Fruit fly (Drosophila melanogaster) whole organism, embryonic: ENCODE measurements around the gene CG3457.

Experiments
- B-H1 ChIP-seq: fragments of 200-800 bp; sonication (Bioruptor generic); IDR thresholded peaks from 3 replicates; pipeline ENCODE4 v1.3.6; 2022; ENCODE audit warnings: missing biosample characterization, missing genetic modification characterization
- Blimp-1 ChIP-seq: fragments of 200-800 bp; sonication (Bioruptor generic); optimal IDR thresholded peaks from 3 replicates; lab custom pipeline; 2018; ENCODE audit warnings: missing biosample characterization, missing genetic modification characterization, mild to moderate bottlenecking, moderate library complexity, missing genetic modification reagents
- CG10209 ChIP-seq: fragments of 200-800 bp; sonication (Bioruptor generic); optimal IDR thresholded peaks from 3 replicates; lab custom pipeline; 2017; ENCODE audit warnings: missing biosample characterization, mild to moderate bottlenecking, missing genetic modification characterization, missing genetic modification reagents
- CG10543 ChIP-seq: fragments of 200-800 bp; sonication (Bioruptor generic); optimal IDR thresholded peaks from 3 replicates; lab custom pipeline; 2017; ENCODE audit warnings: missing biosample characterization, mild to moderate bottlenecking, missing genetic modification characterization, moderate library complexity
- CG11695 ChIP-seq: fragments of 200-800 bp; sonication (Bioruptor generic); IDR thresholded peaks from 3 replicates; pipeline ENCODE4 v1.3.6; 2022; ENCODE audit warnings: missing biosample characterization, missing genetic modification characterization
- CG14050 ChIP-seq: fragments of 200-800 bp; sonication (Bioruptor generic); IDR thresholded peaks from 3 replicates; pipeline ENCODE4 v1.3.6; 2022; ENCODE audit warnings: missing biosample characterization, missing genetic modification characterization
- CG17186 ChIP-seq: fragments of 200-800 bp; sonication (Bioruptor generic); optimal IDR thresholded peaks from 3 replicates; lab custom pipeline; 2017; ENCODE audit warnings: missing biosample characterization, missing genetic modification reagents, missing genetic modification characterization
- CG17328 ChIP-seq: fragments of 200-800 bp; sonication (Bioruptor generic); IDR thresholded peaks from 2 replicates; pipeline ENCODE4 v1.3.6; 2022; ENCODE audit warnings: missing biosample characterization, missing genetic modification characterization
- CG2712 ChIP-seq: fragments of 200-800 bp; optimal IDR thresholded peaks from 3 replicates; lab custom pipeline; 2019; ENCODE audit warnings: missing biosample characterization, mild to moderate bottlenecking, missing genetic modification characterization, moderate library complexity
- CG3065 ChIP-seq: fragments of 200-800 bp; sonication (Bioruptor generic); optimal IDR thresholded peaks from 2 replicates; lab custom pipeline; 2016; ENCODE audit warnings: missing biosample characterization, missing genetic modification characterization
- CG31224 ChIP-seq: fragments of 200-800 bp; sonication (Bioruptor generic); IDR thresholded peaks from 2 replicates; pipeline ENCODE4 v1.3.6; 2022; ENCODE audit warnings: missing biosample characterization, missing genetic modification characterization
- CG3838 ChIP-seq: fragments of 200-800 bp; sonication (Bioruptor generic); optimal IDR thresholded peaks from 3 replicates; lab custom pipeline; 2016; ENCODE audit warnings: missing biosample characterization, missing genetic modification characterization
- CG4854 ChIP-seq: fragments of 200-800 bp; sonication (Bioruptor generic); optimal IDR thresholded peaks from 2 replicates; lab custom pipeline; 2016; ENCODE audit warnings: missing biosample characterization, missing genetic modification characterization, inconsistent platforms
- CG6654 ChIP-seq: fragments of 200-800 bp; sonication (Bioruptor generic); optimal IDR thresholded peaks from 2 replicates; lab custom pipeline; 2017; ENCODE audit warnings: missing biosample characterization, mild to moderate bottlenecking, missing genetic modification characterization
- CG9215 ChIP-seq: fragments of 200-800 bp; sonication (Bioruptor generic); IDR thresholded peaks from 2 replicates; pipeline ENCODE4 v1.3.6; 2022; ENCODE audit warnings: missing biosample characterization, missing genetic modification characterization
- CG9817 ChIP-seq: fragments of 200-800 bp; sonication (Bioruptor generic); optimal IDR thresholded peaks from 2 replicates; lab custom pipeline; 2018; ENCODE audit warnings: missing biosample characterization, mild to moderate bottlenecking, missing genetic modification characterization, moderate library complexity
- Dad ChIP-seq: fragments of 200-800 bp; sonication (Bioruptor generic); optimal IDR thresholded peaks from 3 replicates; lab custom pipeline; 2016; ENCODE audit warnings: missing biosample characterization, missing genetic modification characterization
- Hr3 ChIP-seq: fragments of 200-800 bp; sonication (Bioruptor generic); optimal IDR thresholded peaks from 3 replicates; lab custom pipeline; 2016; ENCODE audit warnings: missing biosample characterization, missing genetic modification characterization
- Kr ChIP-seq: fragments of 200-800 bp; sonication (Bioruptor generic); optimal IDR thresholded peaks from 2 replicates; lab custom pipeline; 2017; ENCODE audit warnings: missing biosample characterization, mild to moderate bottlenecking, missing genetic modification characterization
- Nf-YA ChIP-seq: fragments of 200-800 bp; sonication (Bioruptor generic); IDR thresholded peaks from 2 replicates; pipeline ENCODE4 v1.3.6; 2022; ENCODE audit warnings: missing biosample characterization, missing genetic modification characterization
- Oaz ChIP-seq: fragments of 200-800 bp; sonication (Bioruptor generic); IDR thresholded peaks from 2 replicates; pipeline ENCODE4 v1.3.6; 2022; ENCODE audit warnings: missing biosample characterization, missing genetic modification characterization
- Sry-β ChIP-seq: fragments of 200-800 bp; sonication (Bioruptor generic); optimal IDR thresholded peaks from 2 replicates; lab custom pipeline; 2018; ENCODE audit warnings: missing biosample characterization, mild to moderate bottlenecking, missing genetic modification characterization, moderate library complexity
- Ssrp ChIP-seq: fragments of 200-800 bp; sonication (Bioruptor generic); optimal IDR thresholded peaks from 2 replicates; lab custom pipeline; 2018; ENCODE audit warnings: missing biosample characterization, mild to moderate bottlenecking, missing genetic modification characterization, moderate library complexity
- TFAM ChIP-seq: fragments of 200-800 bp; sonication (Bioruptor generic); optimal IDR thresholded peaks from 2 replicates; lab custom pipeline; 2017; ENCODE audit warnings: missing biosample characterization, missing genetic modification characterization, inconsistent platforms
- amos ChIP-seq: fragments of 200-800 bp; sonication (Bioruptor generic); IDR thresholded peaks from 2 replicates; pipeline ENCODE4 v1.3.6; 2022; ENCODE audit warnings: missing biosample characterization, missing genetic modification characterization; ENCODE audit not compliant: partially characterized antibody
- ara ChIP-seq: fragments of 200-800 bp; sonication (Bioruptor generic); IDR thresholded peaks from 2 replicates; pipeline ENCODE4 v1.3.6; 2022; ENCODE audit warnings: missing biosample characterization, missing genetic modification characterization
- ase ChIP-seq: fragments of 200-800 bp; sonication (Bioruptor generic); IDR thresholded peaks from 3 replicates; pipeline ENCODE4 v1.3.6; 2022; ENCODE audit warnings: missing biosample characterization, missing genetic modification characterization
- ash1 ChIP-seq: fragments of 200-800 bp; sonication (Bioruptor generic); optimal IDR thresholded peaks from 2 replicates; lab custom pipeline; 2018; ENCODE audit warnings: missing biosample characterization, mild to moderate bottlenecking, missing genetic modification characterization
- bbx ChIP-seq: fragments of 200-800 bp; sonication (Bioruptor generic); IDR thresholded peaks from 2 replicates; pipeline ENCODE4 v1.3.6; 2022; ENCODE audit warnings: missing biosample characterization, missing genetic modification characterization; ENCODE audit not compliant: partially characterized antibody
- bsh ChIP-seq, 2 experiments: fragments of 200-800 bp; sonication (Bioruptor generic); optimal IDR thresholded peaks; 2 replicates each; lab custom pipeline; 2017 to 2018; ENCODE audit warnings: mild to moderate bottlenecking in 2 of 2, missing biosample characterization in 2 of 2, missing genetic modification characterization in 2 of 2, moderate library complexity in 1 of 2
- chm ChIP-seq: fragments of 200-800 bp; sonication (Bioruptor generic); IDR thresholded peaks from 2 replicates; pipeline ENCODE4 v1.3.6; 2022; ENCODE audit warnings: missing biosample characterization, missing genetic modification characterization
- chn ChIP-seq: fragments of 200-800 bp; sonication (Bioruptor generic); optimal IDR thresholded peaks from 2 replicates; lab custom pipeline; 2016; ENCODE audit warnings: missing biosample characterization, missing genetic modification characterization
- crc ChIP-seq: fragments of 200-800 bp; sonication (Bioruptor generic); optimal IDR thresholded peaks from 2 replicates; lab custom pipeline; 2016; ENCODE audit warnings: missing biosample characterization, missing genetic modification characterization
- dati ChIP-seq: fragments of 200-800 bp; sonication (Bioruptor generic); IDR thresholded peaks from 2 replicates; pipeline ENCODE4 v1.3.6; 2022; ENCODE audit warnings: missing biosample characterization, missing genetic modification characterization
- dpn ChIP-seq, 2 experiments: fragments of 200-800 bp; sonication (Bioruptor generic); optimal IDR thresholded peaks; 3 replicates each; lab custom pipeline; 2016; ENCODE audit warnings: missing biosample characterization in 2 of 2, missing genetic modification characterization in 2 of 2
- emc ChIP-seq: fragments of 200-800 bp; sonication (Bioruptor generic); optimal IDR thresholded peaks from 2 replicates; lab custom pipeline; 2016; ENCODE audit warnings: missing biosample characterization, missing genetic modification characterization
- ewg ChIP-seq: fragments of 200-800 bp; sonication (Bioruptor generic); optimal IDR thresholded peaks from 3 replicates; lab custom pipeline; 2017; ENCODE audit warnings: mild to moderate bottlenecking, missing biosample characterization, missing genetic modification reagents, missing genetic modification characterization
- fd96Cb ChIP-seq: fragments of 200-800 bp; sonication (Bioruptor generic); optimal IDR thresholded peaks from 2 replicates; lab custom pipeline; 2018; ENCODE audit warnings: missing biosample characterization, mild to moderate bottlenecking, missing genetic modification characterization, moderate library complexity
- gem ChIP-seq: fragments of 200-800 bp; sonication (Bioruptor generic); optimal IDR thresholded peaks from 2 replicates; lab custom pipeline; 2019; ENCODE audit warnings: missing biosample characterization, mild to moderate bottlenecking, missing genetic modification characterization, moderate library complexity
- gfzf ChIP-seq: fragments of 200-800 bp; sonication (Bioruptor generic); optimal IDR thresholded peaks from 2 replicates; lab custom pipeline; 2016; ENCODE audit warnings: missing biosample characterization, mild to moderate bottlenecking, missing genetic modification characterization, moderate library complexity
- gt ChIP-seq: fragments of 200-800 bp; sonication (Bioruptor generic); IDR thresholded peaks from 2 replicates; pipeline ENCODE4 v1.3.6; 2022; ENCODE audit warnings: missing biosample characterization, missing genetic modification characterization
- hkb ChIP-seq, 2 experiments: fragments of 200-800 bp in 1 of 2; fragments of >200 bp in 1 of 2; sonication (Bioruptor generic) in 1 of 2; IDR thresholded peaks in 1 of 2; optimal IDR thresholded peaks in 1 of 2; 2 replicates each; pipeline versions ENCODE4 v1.3.6 to Lab custom; 2017 to 2022; ENCODE audit warnings: missing biosample characterization in 1 of 2, missing genetic modification characterization in 1 of 2
- lab ChIP-seq: fragments of 200-800 bp; sonication (Bioruptor generic); optimal IDR thresholded peaks from 3 replicates; lab custom pipeline; 2017; ENCODE audit warnings: missing biosample characterization, missing genetic modification characterization, mild to moderate bottlenecking, moderate library complexity, missing genetic modification reagents
- pho ChIP-seq: fragments of 200-800 bp; sonication (Bioruptor generic); optimal IDR thresholded peaks from 2 replicates; lab custom pipeline; 2016; ENCODE audit warnings: missing biosample characterization, missing genetic modification characterization
- phol ChIP-seq: fragments of 200-800 bp; sonication (Bioruptor generic); optimal IDR thresholded peaks from 3 replicates; lab custom pipeline; 2018; ENCODE audit warnings: missing biosample characterization, mild to moderate bottlenecking, missing genetic modification characterization, moderate library complexity
- sens ChIP-seq: fragments of 200-800 bp; sonication (Bioruptor generic); peaks from one replicate; lab custom pipeline; 2016; ENCODE audit warnings: missing biosample characterization, missing genetic modification characterization
- ssp ChIP-seq: fragments of 200-800 bp; sonication (Bioruptor generic); IDR thresholded peaks from 2 replicates; pipeline ENCODE4 v1.3.6; 2022; ENCODE audit warnings: missing biosample characterization, missing genetic modification characterization
- tio ChIP-seq: fragments of 200-800 bp; sonication (Bioruptor generic); optimal IDR thresholded peaks from 2 replicates; lab custom pipeline; 2017; ENCODE audit warnings: missing biosample characterization, missing genetic modification characterization, inconsistent platforms
- toy ChIP-seq: fragments of 200-800 bp; sonication (Bioruptor generic); IDR thresholded peaks from 2 replicates; pipeline ENCODE4 v1.3.6; 2022; ENCODE audit warnings: missing biosample characterization, missing genetic modification characterization
- trh ChIP-seq: fragments of 200-800 bp; sonication (Bioruptor generic); optimal IDR thresholded peaks from 2 replicates; lab custom pipeline; 2016; ENCODE audit warnings: missing biosample characterization, missing genetic modification characterization
- zf30C ChIP-seq: fragments of 200-800 bp; sonication (Bioruptor generic); optimal IDR thresholded peaks from 3 replicates; lab custom pipeline; 2018; ENCODE audit warnings: missing biosample characterization, mild to moderate bottlenecking, missing genetic modification characterization

Gene CG3457

DNA sequence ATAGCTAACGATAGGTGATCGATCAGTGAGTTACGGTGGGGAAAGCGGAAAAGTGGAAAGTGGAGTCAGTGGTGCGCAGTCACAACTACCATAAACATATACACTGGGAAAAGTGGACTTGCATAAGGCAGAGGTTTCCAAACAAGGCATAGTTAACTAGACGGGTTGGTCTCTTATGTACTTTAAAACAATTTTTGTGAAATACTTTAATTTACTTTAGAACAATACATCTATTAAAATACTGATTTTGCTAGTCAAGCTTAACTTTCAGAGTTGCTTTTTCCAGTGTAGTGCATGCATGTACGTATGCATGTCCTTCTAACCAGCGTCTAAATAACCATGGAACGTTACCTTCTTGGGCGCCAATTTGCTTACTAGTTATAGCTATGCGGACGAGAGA lies 32.3 kb downstream of the CG3457 start (continued):
- TF ChIP-seq CG17328 (0 out of 2 replicates have a peak, but pooled peaks have one; percentile 21), CG2712 (peak; percentile 7), B-H1 (no peak), Kr (no peak), ara (GFP tag; lab: Robert Waterston, UW) (no peak), bsh (GFP tag; optimal IDR thresholded peaks at IDR 0.05; lab: Kevin White, UChicago) (peak in 1 of 2 experiments; percentile 48), crc (GFP tag; lab: Kevin White, UChicago) (no peak), trh (GFP tag; lab: Kevin White, UChicago) (no peak), CG3065 (GFP tag; lab: Kevin White, UChicago) (no peak), Nf-YA (GFP tag; lab: Robert Waterston, UW) (no peak), CG6654 (GFP tag; lab: Kevin White, UChicago) (no peak), Ssrp (tag; lab: Kevin White, UChicago) (peak; percentile 9), sens (GFP tag; lab: Kevin White, UChicago) (peak; percentile 79), TFAM (no peak), lab (GFP tag; lab: Kevin White, UChicago) (no peak), Oaz (GFP tag; lab: Robert Waterston, UW) (no peak), toy (no peak), CG17186 (GFP tag; lab: Kevin White, UChicago) (no peak), Hr3 (GFP tag; lab: Kevin White, UChicago) (no peak), chm (no peak), gem (tag; lab: Kevin White, UChicago) (peak; percentile 39), ssp (GFP tag; lab: Robert Waterston, UW) (0 out of 2 replicates have a peak, but pooled peaks have one; percentile 14), ewg (GFP tag; lab: Kevin White, UChicago) (peak; percentile 8), CG11695 (GFP tag; lab: Robert Waterston, UW) (no peak), CG9817 (tag; lab: Kevin White, UChicago) (no peak), chn (GFP tag; lab: Kevin White, UChicago) (no peak), CG31224 (GFP tag; lab: Robert Waterston, UW) (no peak), dpn (GFP tag; optimal IDR thresholded peaks at IDR 0.05; lab: Kevin White, UChicago) (no peak), emc (GFP tag; lab: Kevin White, UChicago) (no peak), CG9215 (GFP tag; lab: Robert Waterston, UW) (no peak), CG4854 (GFP tag; lab: Kevin White, UChicago) (no peak), hkb (optimal IDR thresholded peaks at IDR 0.05; lab: Kevin White, UChicago) (no peak), hkb (GFP tag; IDR thresholded peaks at IDR 0.05; lab: Robert Waterston, UW) (0 out of 2 replicates have a peak, but pooled peaks have one; percentile 9), tio (GFP tag; lab: Kevin White, UChicago) (no peak), CG10209 (GFP tag; lab: Kevin White, UChicago) (no peak), ase (GFP tag; lab: Robert Waterston, UW) (no peak), amos (no peak), CG14050 (GFP tag; lab: Robert Waterston, UW) (no peak), CG3838 (GFP tag; lab: Kevin White, UChicago) (no peak), Sry-β (GFP tag; lab: Kevin White, UChicago) (no peak), Blimp-1 (GFP tag; lab: Kevin White, UChicago) (peak; percentile 42), phol (tag; lab: Kevin White, UChicago) (peak; percentile 33), gfzf (GFP tag; lab: Kevin White, UChicago) (no peak), fd96Cb (tag; lab: Kevin White, UChicago) (peak; percentile 12), CG10543 (GFP tag; lab: Kevin White, UChicago) (no peak), ash1 (no peak), pho (GFP tag; lab: Kevin White, UChicago) (no peak), Dad (no peak), dati (no peak), zf30C (GFP tag; lab: Kevin White, UChicago) (no peak), gt (GFP tag; lab: Robert Waterston, UW) (no peak), bbx (no peak)
